Fruit fly (Drosophila melanogaster): ENCODE measurements around the gene Pten.

Gene Pten

dm6 chr2L:10298306-10298705 is 37.5 kb upstream of the Pten start (continued):
- TF ChIP-seq Fer2 (tag; optimal IDR thresholded peaks at IDR 0.05) (no peak), sr (GFP tag; IDR thresholded peaks at IDR 0.05) (no peak), her (GFP tag; optimal IDR thresholded peaks at IDR 0.05) (peak; percentile 16), hb (GFP tag; IDR thresholded peaks at IDR 0.05; ENCODE audit: partially characterized antibody) (peak; percentile 88; the same call in 2 of the 3 replicates), CG34224 (GFP tag; IDR thresholded peaks at IDR 0.05; ENCODE audit: partially characterized antibody) (peak; percentile 57; the same call in 1 of the 3 replicates), jumu (GFP tag; optimal IDR thresholded peaks at IDR 0.05) (peak; percentile 26), Sin3A (optimal IDR thresholded peaks at IDR 0.05) (no peak), Lhr (GFP tag; optimal IDR thresholded peaks at IDR 0.05) (peak; percentile 58), luna (GFP tag; optimal IDR thresholded peaks at IDR 0.05) (peak; percentile 28), HLH3B (GFP tag; IDR thresholded peaks at IDR 0.05) (0 out of 2 replicates have a peak, but pooled peaks have one; percentile 15), CoRest (tag; optimal IDR thresholded peaks at IDR 0.05) (peak; percentile 51), tgo (GFP tag; IDR thresholded peaks at IDR 0.05) (no peak), CG30020 (tag; optimal IDR thresholded peaks at IDR 0.05) (peak; percentile 65), Adf1 (GFP tag; IDR thresholded peaks at IDR 0.05) (no peak), caup (GFP tag; optimal IDR thresholded peaks at IDR 0.05; ENCODE audit: severe bottlenecking) (peak; percentile 10), NC2β (GFP tag; optimal IDR thresholded peaks at IDR 0.05) (peak; percentile 23), Xbp1 (GFP tag; optimal IDR thresholded peaks at IDR 0.05) (peak; percentile 1), fd96Cb (tag; optimal IDR thresholded peaks at IDR 0.05) (no peak), Nf-YC (tag; optimal IDR thresholded peaks at IDR 0.05) (peak; percentile 71), nerfin-1 (tag; optimal IDR thresholded peaks at IDR 0.05) (peak; percentile 31), CG3163 (GFP tag; optimal IDR thresholded peaks at IDR 0.05) (peak; percentile 3), nmo (GFP tag; optimal IDR thresholded peaks at IDR 0.05) (peak; percentile 40), CG17829 (tag; optimal IDR thresholded peaks at IDR 0.05) (peak; percentile 8), HmgZ (tag; optimal IDR thresholded peaks at IDR 0.05) (peak; percentile 67), gfzf (GFP tag; optimal IDR thresholded peaks at IDR 0.05) (peak; percentile 13), D19B (GFP tag; optimal IDR thresholded peaks at IDR 0.05) (peak; percentile 74), CG15514 (GFP tag; optimal IDR thresholded peaks at IDR 0.05) (peak; percentile 83), stc (GFP tag; IDR thresholded peaks at IDR 0.05) (no peak), CG13287 (GFP tag; IDR thresholded peaks at IDR 0.05; ENCODE audit: partially characterized antibody) (peak; percentile 64), NfI (GFP tag; optimal IDR thresholded peaks at IDR 0.05) (peak; percentile 22), row (GFP tag; IDR thresholded peaks at IDR 0.05) (peak; percentile 38; the same call in 1 of the 3 replicates), Med (GFP tag) (peak; percentile 81), Pdp1 (GFP tag; optimal IDR thresholded peaks at IDR 0.05) (peak in 1 of 2 experiments; percentile 78), jigr1 (GFP tag; IDR thresholded peaks at IDR 0.05) (no peak), CG2199 (GFP tag; IDR thresholded peaks at IDR 0.05) (peak; percentile 98), tna (GFP tag; IDR thresholded peaks at IDR 0.05; ENCODE audit: partially characterized antibody) (peak; percentile 60), ftz-f1 (GFP tag; optimal IDR thresholded peaks at IDR 0.05) (no peak), dpn (GFP tag; optimal IDR thresholded peaks at IDR 0.05) (peak in 1 of 2 experiments; percentile 33), Nf-YB (GFP tag; optimal IDR thresholded peaks at IDR 0.05) (peak; percentile 35)
